Fruit fly (Drosophila melanogaster) whole organism, adult: ENCODE results near the gene unc-13.
"Not testable (repeated sequence)": the region's sequence is repeated elsewhere in the genome, so short reads cannot be mapped to it uniquely, and the experiment has no call there.

Experiments used
- CG11617 ChIP-seq: fragments of 200-800 bp; sonication (Bioruptor generic); optimal IDR thresholded peaks from 2 replicates; lab custom pipeline; 2017; ENCODE audit warnings: mild to moderate bottlenecking, missing biosample characterization, missing genetic modification reagents, missing genetic modification characterization
- CG12768 ChIP-seq: fragments of 200-800 bp; sonication (Bioruptor generic); optimal IDR thresholded peaks from 2 replicates; lab custom pipeline; 2017; ENCODE audit warnings: missing biosample characterization, missing genetic modification characterization, mild to moderate bottlenecking, moderate library complexity, missing genetic modification reagents
- CG14711 ChIP-seq: fragments of 200-800 bp; sonication (Bioruptor generic); optimal IDR thresholded peaks from 2 replicates; lab custom pipeline; 2018; ENCODE audit warnings: missing biosample characterization, mild to moderate bottlenecking, missing genetic modification characterization, moderate library complexity
- CG1620 ChIP-seq: fragments of 200-800 bp; sonication (Bioruptor generic); optimal IDR thresholded peaks from 2 replicates; lab custom pipeline; 2016; ENCODE audit warnings: missing biosample characterization, missing genetic modification characterization
- CG33017 ChIP-seq: fragments of 200-800 bp; sonication (Bioruptor generic); optimal IDR thresholded peaks from 2 replicates; lab custom pipeline; 2018; ENCODE audit warnings: missing biosample characterization, mild to moderate bottlenecking, missing genetic modification characterization, moderate library complexity
- CG5204 ChIP-seq: fragments of 200-800 bp; sonication (Bioruptor generic); optimal IDR thresholded peaks from 2 replicates; lab custom pipeline; 2016; ENCODE audit warnings: missing biosample characterization, missing genetic modification characterization
- CG7045 ChIP-seq: fragments of 200-800 bp; sonication (Bioruptor generic); optimal IDR thresholded peaks from 2 replicates; lab custom pipeline; 2017; ENCODE audit warnings: missing biosample characterization, mild to moderate bottlenecking, missing genetic modification characterization
- CG7101 ChIP-seq: fragments of 200-800 bp; sonication (Bioruptor generic); optimal IDR thresholded peaks from 2 replicates; lab custom pipeline; 2018; ENCODE audit warnings: missing biosample characterization, mild to moderate bottlenecking, missing genetic modification characterization, moderate library complexity
- Clk ChIP-seq: fragments of 200-800 bp; sonication (Bioruptor generic); optimal IDR thresholded peaks from 2 replicates; lab custom pipeline; 2017; ENCODE audit warnings: missing biosample characterization, missing genetic modification characterization
- Crg-1 ChIP-seq: fragments of 200-800 bp; sonication (Bioruptor generic); optimal IDR thresholded peaks from 2 replicates; lab custom pipeline; 2016; ENCODE audit warnings: missing biosample characterization, missing genetic modification characterization
- Hr96 ChIP-seq: fragments of 200-800 bp; sonication (Bioruptor generic); optimal IDR thresholded peaks from 2 replicates; lab custom pipeline; 2016; ENCODE audit warnings: missing biosample characterization, missing genetic modification characterization
- Mnt ChIP-seq: fragments of 200-800 bp; sonication (Bioruptor generic); optimal IDR thresholded peaks from 2 replicates; lab custom pipeline; 2016; ENCODE audit warnings: missing biosample characterization, mild to moderate bottlenecking, missing genetic modification characterization
- bab1 ChIP-seq: fragments of 200-800 bp; sonication (Bioruptor generic); optimal IDR thresholded peaks from 3 replicates; lab custom pipeline; 2019; ENCODE audit warnings: missing biosample characterization, mild to moderate bottlenecking, missing genetic modification characterization, moderate library complexity
- cic ChIP-seq: fragments of 200-800 bp; sonication (Bioruptor generic); optimal IDR thresholded peaks from 2 replicates; lab custom pipeline; 2017; ENCODE audit warnings: missing biosample characterization, mild to moderate bottlenecking, missing genetic modification characterization, moderate library complexity
- cnc ChIP-seq, 2 experiments: fragments of >200 bp; optimal IDR thresholded peaks; 2 replicates each; lab custom pipeline; 2017
- kay ChIP-seq: fragments of 200-800 bp; sonication (Bioruptor generic); peaks from one replicate; lab custom pipeline; 2016; ENCODE audit warnings: missing biosample characterization, missing genetic modification characterization, borderline replicate concordance
- ovo ChIP-seq: fragments of 200-800 bp; sonication (Bioruptor generic); optimal IDR thresholded peaks from 2 replicates; lab custom pipeline; 2016; ENCODE audit warnings: missing biosample characterization, missing genetic modification characterization
- pad ChIP-seq: fragments of 200-800 bp; sonication (Bioruptor generic); optimal IDR thresholded peaks from 3 replicates; lab custom pipeline; 2017; ENCODE audit warnings: missing biosample characterization, missing genetic modification characterization, mild to moderate bottlenecking, moderate library complexity, missing genetic modification reagents
- tj ChIP-seq: fragments of 200-800 bp; sonication (Bioruptor generic); optimal IDR thresholded peaks from 3 replicates; lab custom pipeline; 2017; ENCODE audit warnings: missing biosample characterization, mild to moderate bottlenecking, missing genetic modification characterization, moderate library complexity
- toe ChIP-seq: fragments of 200-800 bp; sonication (Bioruptor generic); optimal IDR thresholded peaks from 2 replicates; lab custom pipeline; 2016; ENCODE audit warnings: missing biosample characterization, missing genetic modification characterization

Gene unc-13

DNA sequence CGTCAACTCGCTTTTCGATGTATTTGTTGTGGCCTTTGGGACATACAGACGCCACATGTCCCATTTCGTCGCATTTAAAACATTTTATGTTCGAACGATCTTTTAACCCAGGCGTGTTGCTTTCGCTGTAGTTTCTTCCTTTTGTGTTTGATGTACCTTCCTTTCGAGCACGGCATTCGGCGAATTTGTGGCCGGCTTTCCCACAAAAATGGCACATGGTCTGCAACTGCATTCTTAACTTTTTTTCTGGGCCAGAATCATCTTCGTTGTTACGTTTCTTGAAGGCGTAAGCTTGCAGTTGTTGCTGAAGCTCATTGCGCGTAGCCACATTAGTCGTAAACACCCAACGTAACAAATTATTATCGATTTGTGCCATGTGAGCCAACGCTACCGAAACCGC lies at the start of gene unc-13:
TSS of gene unc-13 (minus strand) at position 101 of the 400 bp plus-strand sequence.
- TF ChIP-seq CG12768; Crg-1; CG5204 (GFP tag; lab: Kevin White, UChicago): not testable (repeated sequence)

DNA sequence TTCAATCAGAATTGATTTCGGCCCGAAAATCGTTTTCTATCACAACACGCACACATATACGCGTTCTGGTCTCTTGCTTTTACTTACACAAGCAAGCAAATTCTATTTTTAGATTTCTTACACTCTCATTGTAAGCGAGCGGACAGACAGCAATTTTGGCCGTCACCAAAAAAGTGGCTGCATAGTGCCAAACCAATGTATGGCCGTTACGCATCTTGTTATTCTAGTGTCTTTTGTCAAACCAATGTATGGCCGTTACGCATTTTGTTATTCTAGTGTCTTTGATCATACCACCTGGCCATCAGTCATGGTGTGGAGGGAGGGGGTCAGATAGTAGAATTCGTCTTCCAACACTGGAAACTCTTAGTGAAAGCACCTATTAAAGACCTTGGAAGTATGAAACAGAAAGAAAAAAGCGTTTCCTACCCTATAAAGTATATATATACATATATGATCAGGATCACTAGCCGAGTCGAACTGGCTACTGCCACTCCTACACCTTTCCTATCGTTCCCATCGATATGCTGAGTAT lies 49.0 kb upstream of the unc-13 start:
- TF ChIP-seq CG11617 (GFP tag; lab: Kevin White, UChicago) = no peak
- TF ChIP-seq kay (GFP tag; lab: Kevin White, UChicago) = no peak
- TF ChIP-seq ovo = no peak
- no peak for TF ChIP-seq Hr96 (GFP tag; lab: Kevin White, UChicago)
- no peak for TF ChIP-seq cnc (optimal IDR thresholded peaks at IDR 0.05; lab: Kevin White, UChicago)
- no peak for TF ChIP-seq pad
- no peak for TF ChIP-seq Mnt (GFP tag; lab: Kevin White, UChicago)
- no peak for TF ChIP-seq bab1 (GFP tag; lab: Kevin White, UChicago)
- TF ChIP-seq Crg-1 = no peak
- no peak for TF ChIP-seq CG14711 (tag; lab: Kevin White, UChicago)
- no peak for TF ChIP-seq Clk (GFP tag; lab: Kevin White, UChicago)

DNA sequence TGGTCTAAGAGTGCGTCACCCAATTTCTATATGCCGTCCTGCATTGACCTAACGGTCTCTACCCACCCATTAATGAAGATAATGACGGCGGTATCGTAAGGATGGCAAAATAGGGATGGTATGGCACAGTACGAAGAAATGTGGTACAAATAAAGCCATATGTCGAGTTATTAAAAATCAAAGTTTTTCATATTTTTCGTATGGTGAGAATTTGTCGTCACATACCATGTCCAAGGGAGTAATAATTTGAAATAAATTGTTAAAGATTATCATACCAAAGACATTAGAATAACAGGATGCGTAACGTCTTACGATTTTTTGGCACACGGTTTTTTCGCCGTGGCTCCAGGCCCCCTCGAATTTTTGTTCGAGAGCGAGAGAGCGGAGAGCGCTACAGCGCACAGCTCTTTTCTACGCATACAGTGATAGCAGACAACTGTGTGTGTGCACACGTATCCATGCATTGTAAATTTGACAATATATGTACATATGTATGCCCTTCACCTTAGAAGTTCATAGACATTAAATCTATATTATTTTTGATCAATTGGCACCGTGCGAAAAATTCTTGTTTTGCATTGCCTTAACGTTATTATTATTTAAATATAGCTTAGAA lies 47.9 kb upstream of the unc-13 start:
- TF ChIP-seq cic (GFP tag; lab: Kevin White, UChicago) (no peak), bab1 (GFP tag; lab: Kevin White, UChicago) (peak; percentile 8), kay (GFP tag; lab: Kevin White, UChicago) (peak; percentile 26)

DNA sequence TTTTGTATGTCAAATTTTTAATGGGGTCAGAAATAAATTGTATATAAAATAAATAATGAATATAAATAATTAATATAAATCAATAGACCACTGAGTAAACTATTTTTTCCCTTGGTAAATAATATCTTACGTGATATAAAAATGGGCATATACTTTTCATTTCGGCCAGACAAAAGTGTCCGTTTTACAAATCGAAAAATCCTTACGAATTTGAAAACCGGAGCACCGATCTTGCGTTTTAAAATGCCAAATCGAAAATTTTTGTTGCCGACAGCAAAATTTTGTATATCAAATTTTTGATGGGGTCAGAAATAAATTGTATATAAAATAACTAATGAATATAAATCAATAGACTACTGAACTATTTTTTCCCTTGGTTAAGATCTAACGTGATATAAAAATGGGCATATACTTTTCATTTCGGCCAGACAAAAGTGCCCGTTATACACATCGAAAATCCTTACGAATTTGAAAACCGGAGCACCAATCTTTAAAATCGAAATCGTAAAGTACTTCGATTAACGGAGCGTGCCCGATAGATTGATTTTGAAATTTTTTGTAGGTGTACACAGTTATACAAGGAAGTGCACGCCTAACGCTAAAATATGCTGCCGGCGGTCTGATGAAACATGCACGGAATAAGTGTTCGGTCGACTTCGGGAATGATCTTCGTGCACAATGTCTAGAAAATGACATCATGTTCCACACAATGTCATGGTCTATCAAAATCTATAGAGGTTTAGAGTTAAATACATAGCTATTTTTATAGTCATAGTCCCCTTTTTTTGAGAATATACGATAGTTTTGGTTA lies 47.2 kb upstream of the unc-13 start:
- TF ChIP-seq pad (no peak), kay (GFP tag; lab: Kevin White, UChicago) (peak; percentile 92), CG7101 (tag; lab: Kevin White, UChicago) (peak; percentile 21), Crg-1 (no peak), CG33017 (tag; lab: Kevin White, UChicago) (no peak), CG5204 (GFP tag; lab: Kevin White, UChicago) (peak; percentile 10)

DNA sequence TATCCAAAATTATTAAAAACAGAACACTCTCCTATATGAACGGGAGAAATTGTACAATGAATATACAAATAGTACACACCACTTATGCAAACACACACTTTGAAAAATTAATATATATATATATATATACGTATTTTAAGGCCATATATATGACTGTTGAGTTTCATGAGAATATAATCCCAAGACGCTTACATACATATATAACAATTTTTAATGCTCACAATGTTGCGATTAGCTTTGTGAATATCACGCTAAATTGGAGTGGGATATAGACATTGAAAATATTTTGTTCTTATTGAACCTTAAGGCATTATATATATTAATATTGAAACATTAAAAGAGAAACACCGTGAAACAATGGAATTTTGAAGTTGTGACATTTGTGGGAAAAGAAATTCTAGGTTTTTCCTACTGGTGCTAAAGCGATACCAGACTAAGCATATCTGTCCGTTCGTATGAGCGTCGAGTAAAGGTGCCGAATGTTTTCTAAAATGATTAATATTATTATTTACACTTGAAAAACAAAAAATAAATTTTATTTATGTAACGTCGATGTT lies 46.0 kb upstream of the unc-13 start, which contains the start of gene 4E-T:
TSS of gene 4E-T (minus strand) at position 300 of the 557 bp plus-strand sequence.
- TF ChIP-seq pad = no peak
- no peak for TF ChIP-seq cic (GFP tag; lab: Kevin White, UChicago)
- TF ChIP-seq Clk (GFP tag; lab: Kevin White, UChicago) = no peak
- TF ChIP-seq CG11617 (GFP tag; lab: Kevin White, UChicago) = no peak
- TF ChIP-seq CG1620 = no peak
- no peak for TF ChIP-seq CG33017 (tag; lab: Kevin White, UChicago)
- TF ChIP-seq tj (GFP tag; lab: Kevin White, UChicago) = no peak
- TF ChIP-seq kay (GFP tag; lab: Kevin White, UChicago) = peak; percentile 10
- TF ChIP-seq cnc (optimal IDR thresholded peaks at IDR 0.05; lab: Kevin White, UChicago) = no peak
- TF ChIP-seq bab1 (GFP tag; lab: Kevin White, UChicago) = peak; percentile 4
- no peak for TF ChIP-seq Crg-1
- no peak for TF ChIP-seq CG14711 (tag; lab: Kevin White, UChicago)

DNA sequence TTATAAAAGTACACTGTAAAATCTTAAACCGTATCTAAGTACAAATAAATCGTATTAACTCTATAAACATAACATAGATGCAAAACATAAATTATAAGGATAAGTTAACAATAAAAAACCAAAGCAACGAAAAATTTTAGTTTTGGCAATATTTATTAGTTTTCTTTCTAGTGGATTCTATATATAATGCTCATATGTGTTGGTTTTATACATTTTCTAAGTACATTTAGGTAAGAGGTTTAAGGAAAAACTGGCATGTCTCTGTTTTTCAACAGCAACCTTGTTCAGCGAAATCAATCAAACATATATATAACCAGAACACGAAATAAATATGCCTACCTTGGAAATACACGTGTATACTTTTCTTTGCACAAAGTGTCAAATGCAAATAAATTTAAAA lies 37.2 kb upstream of the unc-13 start:
- TF ChIP-seq cic (GFP tag; lab: Kevin White, UChicago) (no peak), CG14711 (tag; lab: Kevin White, UChicago) (no peak), bab1 (GFP tag; lab: Kevin White, UChicago) (no peak), Mnt (GFP tag; lab: Kevin White, UChicago) (no peak), tj (GFP tag; lab: Kevin White, UChicago) (no peak), cnc (optimal IDR thresholded peaks at IDR 0.05; lab: Kevin White, UChicago) (no peak), kay (GFP tag; lab: Kevin White, UChicago) (no peak), CG5204 (GFP tag; lab: Kevin White, UChicago) (no peak), ovo (no peak), toe (no peak), Clk (GFP tag; lab: Kevin White, UChicago) (no peak), pad (no peak), CG7101 (tag; lab: Kevin White, UChicago) (no peak), CG7045 (no peak)

DNA sequence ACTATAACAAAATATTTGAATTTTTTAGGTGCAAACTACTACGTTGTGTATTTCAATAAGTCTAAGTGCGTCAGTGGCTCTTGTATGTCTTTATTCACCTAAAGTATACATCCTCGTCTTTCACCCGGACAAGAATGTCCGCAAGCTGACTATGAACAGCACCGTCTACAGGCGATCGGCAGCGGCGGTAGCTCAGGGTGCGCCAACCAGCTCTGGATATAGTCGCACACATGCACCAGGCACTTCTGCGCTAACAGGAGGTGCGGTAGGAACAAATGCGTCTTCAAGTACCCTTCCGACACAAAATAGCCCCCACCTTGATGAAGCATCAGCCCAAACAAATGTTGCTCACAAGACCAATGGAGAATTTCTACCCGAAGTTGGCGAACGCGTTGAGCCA lies 34.1 kb upstream of the unc-13 start:
- no peak for TF ChIP-seq Mnt (GFP tag; lab: Kevin White, UChicago)
- TF ChIP-seq CG1620 = no peak
- no peak for TF ChIP-seq CG7045
- no peak for TF ChIP-seq Crg-1
